Worm (Caenorhabditis elegans) whole organism, L1 larva: ENCODE measurements around the gene cth-2.
"Not testable (repeated sequence)": the region's sequence is repeated elsewhere in the genome, so short reads cannot be mapped to it uniquely, and the experiment has no call there.

Experiments used
- C04F5.9 ChIP-seq: sonication (generic microtip); optimal IDR thresholded peaks from 2 replicates; lab custom pipeline; 2016; ENCODE audit warnings: missing genetic modification characterization, missing compliant biosample characterization
- Y116A8C.19 ChIP-seq: sonication (generic microtip); optimal IDR thresholded peaks from 2 replicates; lab custom pipeline; 2016; ENCODE audit warnings: missing compliant biosample characterization, missing genetic modification characterization, borderline replicate concordance
- aha-1 ChIP-seq: fragments of 150-350 bp; optimal IDR thresholded peaks from 2 replicates; lab custom pipeline; 2014; ENCODE audit warnings: missing biosample characterization, missing genetic modification characterization
- alr-1 ChIP-seq: fragments of 200-800 bp; sonication (Bioruptor generic); optimal IDR thresholded peaks from 2 replicates; lab custom pipeline; 2018; ENCODE audit warnings: borderline replicate concordance, mild to moderate bottlenecking, missing genetic modification characterization, missing compliant biosample characterization
- aly-2 ChIP-seq: fragments of 150-350 bp; optimal IDR thresholded peaks from 2 replicates; lab custom pipeline; 2014; ENCODE audit warnings: missing biosample characterization, missing genetic modification characterization
- ama-1 ChIP-seq: fragments of 150-350 bp; optimal IDR thresholded peaks from 2 replicates; lab custom pipeline; 2014
- ceh-90 ChIP-seq: sonication (generic microtip); optimal IDR thresholded peaks from 2 replicates; lab custom pipeline; 2016; ENCODE audit warnings: missing genetic modification characterization, missing compliant biosample characterization
- ces-1 ChIP-seq: fragments of 150-350 bp; optimal IDR thresholded peaks from 2 replicates; lab custom pipeline; 2014; ENCODE audit warnings: missing biosample characterization, missing genetic modification reagents, missing genetic modification characterization
- egl-27 ChIP-seq, 2 experiments: fragments of 150-350 bp in 1 of 2; sonication (generic microtip); optimal IDR thresholded peaks; 3 replicates each; lab custom pipeline; 2017 to 2018; ENCODE audit warnings: missing biosample characterization in 2 of 2, missing genetic modification characterization in 2 of 2, missing genetic modification reagents in 2 of 2
- elt-2 ChIP-seq: sonication (generic microtip); optimal IDR thresholded peaks from 2 replicates; lab custom pipeline; 2016; ENCODE audit warnings: missing genetic modification characterization, mild to moderate bottlenecking, inconsistent platforms, missing compliant biosample characterization, missing genetic modification reagents
- elt-3 ChIP-seq, 6 experiments: fragments of 150-350 bp in 1 of 6; sonication (generic microtip); optimal IDR thresholded peaks; 2 replicates each; lab custom pipeline; 2017 to 2018; ENCODE audit warnings: missing biosample characterization in 6 of 6, missing genetic modification characterization in 6 of 6, inconsistent platforms in 1 of 6
- fos-1 ChIP-seq: fragments of 150-350 bp; optimal IDR thresholded peaks from 2 replicates; lab custom pipeline; 2014; ENCODE audit warnings: missing biosample characterization, missing genetic modification characterization
- grh-1 ChIP-seq: fragments of 200-800 bp; sonication (Bioruptor generic); IDR thresholded peaks from 2 replicates; pipeline ENCODE4 v1.3.6; 2022; ENCODE audit warnings: missing genetic modification reagents, missing genetic modification characterization, missing compliant biosample characterization
- hpl-2 ChIP-seq: fragments of 150-350 bp; optimal IDR thresholded peaks from 2 replicates; lab custom pipeline; 2014; ENCODE audit warnings: missing biosample characterization, missing genetic modification reagents, missing genetic modification characterization
- irx-1 ChIP-seq: sonication (generic microtip); optimal IDR thresholded peaks from 2 replicates; lab custom pipeline; 2016; ENCODE audit warnings: missing genetic modification characterization, missing compliant biosample characterization
- isw-1 ChIP-seq: fragments of 200-800 bp; sonication (Bioruptor generic); IDR thresholded peaks from 2 replicates; pipeline ENCODE4 v1.3.6; 2022; ENCODE audit warnings: missing genetic modification characterization, missing compliant biosample characterization
- jun-1 ChIP-seq: fragments of 150-350 bp; optimal IDR thresholded peaks from 2 replicates; lab custom pipeline; 2014; ENCODE audit warnings: missing biosample characterization, missing genetic modification reagents, missing genetic modification characterization
- lin-13 ChIP-seq: fragments of 150-350 bp; optimal IDR thresholded peaks from 2 replicates; lab custom pipeline; 2014; ENCODE audit warnings: missing biosample characterization, missing genetic modification reagents, missing genetic modification characterization
- lin-15B ChIP-seq: fragments of 150-350 bp; sonication (generic microtip); optimal IDR thresholded peaks from 3 replicates; lab custom pipeline; 2014; ENCODE audit warnings: missing biosample characterization, missing genetic modification characterization
- lin-35 ChIP-seq, 2 experiments: fragments of 150-350 bp; optimal IDR thresholded peaks; 2 replicates each; lab custom pipeline; 2014; ENCODE audit warnings: missing biosample characterization in 2 of 2, missing genetic modification characterization in 2 of 2, missing genetic modification reagents in 2 of 2
- lin-39 ChIP-seq: fragments of 150-350 bp; optimal IDR thresholded peaks from 2 replicates; lab custom pipeline; 2014; ENCODE audit warnings: missing biosample characterization, missing genetic modification reagents, missing genetic modification characterization
- lir-3 ChIP-seq: sonication (generic microtip); optimal IDR thresholded peaks from 2 replicates; lab custom pipeline; 2016; ENCODE audit warnings: mild to moderate bottlenecking, missing genetic modification characterization, moderate library complexity, missing compliant biosample characterization; ENCODE audit not compliant: poor library complexity
- nhr-11 ChIP-seq: fragments of 150-350 bp; optimal IDR thresholded peaks from 2 replicates; lab custom pipeline; 2014; ENCODE audit warnings: missing biosample characterization, missing genetic modification characterization
- nhr-12 ChIP-seq: sonication (generic microtip); optimal IDR thresholded peaks from 2 replicates; lab custom pipeline; 2017; ENCODE audit warnings: missing biosample characterization, missing genetic modification characterization
- nhr-19 ChIP-seq: fragments of 200-800 bp; sonication (Bioruptor generic); conservative IDR thresholded peaks from 2 replicates; pipeline ENCODE4 v1.3.6; 2022; ENCODE audit warnings: missing genetic modification characterization, missing compliant biosample characterization
- nhr-76 ChIP-seq: sonication (generic microtip); optimal IDR thresholded peaks from 2 replicates; lab custom pipeline; 2017; ENCODE audit warnings: missing biosample characterization, missing genetic modification characterization
- nhr-84 ChIP-seq: sonication (generic microtip); optimal IDR thresholded peaks from 2 replicates; lab custom pipeline; 2017; ENCODE audit warnings: missing biosample characterization, missing genetic modification characterization
- nhr-85 ChIP-seq: sonication (generic microtip); peaks from one replicate; lab custom pipeline; 2016; ENCODE audit warnings: missing genetic modification characterization, inconsistent platforms, missing compliant biosample characterization
- nhr-90 ChIP-seq: sonication (generic microtip); optimal IDR thresholded peaks from 2 replicates; lab custom pipeline; 2016; ENCODE audit warnings: mild to moderate bottlenecking, missing genetic modification characterization, missing compliant biosample characterization; ENCODE audit not compliant: poor library complexity
- rnt-1 ChIP-seq: sonication (generic microtip); optimal IDR thresholded peaks from 2 replicates; lab custom pipeline; 2016; ENCODE audit warnings: mild to moderate bottlenecking, missing genetic modification characterization, moderate library complexity, missing compliant biosample characterization
- skn-1 ChIP-seq: fragments of 150-350 bp; optimal IDR thresholded peaks from 2 replicates; lab custom pipeline; 2014; ENCODE audit warnings: missing biosample characterization, missing genetic modification characterization
- sox-4 ChIP-seq: sonication (generic microtip); optimal IDR thresholded peaks from 2 replicates; lab custom pipeline; 2016; ENCODE audit warnings: missing genetic modification characterization, missing compliant biosample characterization
- sptf-1 ChIP-seq: fragments of 150-350 bp; optimal IDR thresholded peaks from 2 replicates; lab custom pipeline; 2014; ENCODE audit warnings: missing biosample characterization, missing genetic modification characterization
- sup-37 ChIP-seq: fragments of 200-800 bp; sonication (Bioruptor generic); optimal IDR thresholded peaks from 2 replicates; lab custom pipeline; 2018; ENCODE audit warnings: mild to moderate bottlenecking, missing genetic modification characterization, missing compliant biosample characterization
- swsn-7 ChIP-seq: sonication (generic microtip); optimal IDR thresholded peaks from 2 replicates; lab custom pipeline; 2016; ENCODE audit warnings: missing genetic modification characterization, missing compliant biosample characterization
- tlp-1 ChIP-seq: fragments of 150-350 bp; optimal IDR thresholded peaks from 2 replicates; lab custom pipeline; 2014; ENCODE audit warnings: missing biosample characterization, missing genetic modification characterization
- unc-62 ChIP-seq: fragments of 150-350 bp; optimal IDR thresholded peaks from 2 replicates; lab custom pipeline; 2014; ENCODE audit warnings: missing biosample characterization, missing genetic modification reagents, missing genetic modification characterization
- vab-15 ChIP-seq: sonication (generic microtip); optimal IDR thresholded peaks from 2 replicates; lab custom pipeline; 2017; ENCODE audit warnings: missing genotype, mild to moderate bottlenecking, missing genetic modification characterization, missing compliant biosample characterization
- zag-1 ChIP-seq: fragments of 150-350 bp; optimal IDR thresholded peaks from 2 replicates; lab custom pipeline; 2014; ENCODE audit warnings: missing biosample characterization, missing genetic modification characterization
- ztf-11 ChIP-seq, 2 experiments: sonication (generic microtip); optimal IDR thresholded peaks; 2 replicates each; lab custom pipeline; 2016 to 2017; ENCODE audit warnings: missing genetic modification characterization in 2 of 2, missing biosample characterization in 1 of 2, missing compliant biosample characterization in 1 of 2

The cth-2 gene

DNA sequence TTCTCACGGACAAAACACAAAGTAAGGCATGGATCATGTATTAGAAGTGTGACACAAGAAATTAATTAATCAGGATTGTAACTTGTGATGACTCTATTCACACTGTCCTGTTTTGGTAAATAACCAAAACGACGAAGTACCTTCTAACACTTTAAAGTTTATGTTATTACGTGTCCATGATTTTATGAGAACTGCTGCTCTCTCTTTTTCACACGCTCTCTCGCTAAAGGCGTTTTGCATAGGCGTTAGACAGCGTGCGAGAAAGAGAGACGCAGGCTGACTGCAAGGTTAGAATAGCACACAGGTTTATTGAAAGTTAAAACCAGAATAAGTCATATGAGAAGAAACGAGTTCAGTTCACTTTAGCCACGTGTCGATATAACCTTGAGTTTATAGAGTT lies 32.3 kb upstream of the cth-2 start (continued):
- no peak for TF ChIP-seq nhr-84
- TF ChIP-seq nhr-11 (tag; lab: Kevin White, UChicago), result no peak
- peak; percentile 41 for TF ChIP-seq lir-3 (tag; lab: Kevin White, UChicago)
- no peak for TF ChIP-seq ama-1 (lab: Kevin White, UChicago)
- no peak for TF ChIP-seq aly-2 (tag; lab: Kevin White, UChicago)
- no peak for TF ChIP-seq ces-1 (GFP tag; lab: Kevin White, UChicago)
- TF ChIP-seq lin-39 (tag; lab: Kevin White, UChicago), result no peak
- peak; percentile 12; the same call in 1 of the 2 replicates for TF ChIP-seq isw-1 (GFP tag; lab: Robert Waterston, UW)
- TF ChIP-seq ztf-11 (tag; optimal IDR thresholded peaks at IDR 0.05; lab: Kevin White, UChicago), result no peak
- TF ChIP-seq lin-15B, result no peak
- TF ChIP-seq unc-62 (GFP tag; lab: Kevin White, UChicago), result no peak
- TF ChIP-seq nhr-90 (tag; lab: Kevin White, UChicago), result peak; percentile 59

DNA sequence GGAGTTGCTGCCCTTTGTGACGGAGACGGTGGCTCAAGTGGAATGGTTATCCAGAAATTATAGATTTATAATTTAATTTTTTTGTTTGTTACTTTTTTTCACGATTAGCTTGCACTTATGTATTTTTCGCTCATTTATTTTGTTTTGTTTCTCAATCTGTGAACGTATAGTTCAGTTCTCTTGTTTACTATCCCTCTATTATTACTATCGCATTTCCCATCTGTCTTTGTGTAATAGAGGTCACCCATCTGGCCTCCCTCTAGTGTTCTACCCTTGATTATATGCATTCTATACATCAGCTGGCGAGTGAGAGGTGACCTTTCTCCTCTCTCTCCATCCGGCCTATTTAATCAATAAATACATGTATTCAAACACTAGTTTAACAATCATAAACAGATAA lies 26.3 kb upstream of the cth-2 start, which contains the start of the genes T02G5.14 and T02G5.15:
T02G5.14 (plus strand) TSS at position 301 of the 400 bp plus-strand sequence.
T02G5.15 (plus strand) TSS at position 301 of the 400 bp plus-strand sequence.
- TF ChIP-seq ceh-90 (tag; lab: Kevin White, UChicago); nhr-85 (tag; lab: Kevin White, UChicago); nhr-12: not testable (repeated sequence)

DNA sequence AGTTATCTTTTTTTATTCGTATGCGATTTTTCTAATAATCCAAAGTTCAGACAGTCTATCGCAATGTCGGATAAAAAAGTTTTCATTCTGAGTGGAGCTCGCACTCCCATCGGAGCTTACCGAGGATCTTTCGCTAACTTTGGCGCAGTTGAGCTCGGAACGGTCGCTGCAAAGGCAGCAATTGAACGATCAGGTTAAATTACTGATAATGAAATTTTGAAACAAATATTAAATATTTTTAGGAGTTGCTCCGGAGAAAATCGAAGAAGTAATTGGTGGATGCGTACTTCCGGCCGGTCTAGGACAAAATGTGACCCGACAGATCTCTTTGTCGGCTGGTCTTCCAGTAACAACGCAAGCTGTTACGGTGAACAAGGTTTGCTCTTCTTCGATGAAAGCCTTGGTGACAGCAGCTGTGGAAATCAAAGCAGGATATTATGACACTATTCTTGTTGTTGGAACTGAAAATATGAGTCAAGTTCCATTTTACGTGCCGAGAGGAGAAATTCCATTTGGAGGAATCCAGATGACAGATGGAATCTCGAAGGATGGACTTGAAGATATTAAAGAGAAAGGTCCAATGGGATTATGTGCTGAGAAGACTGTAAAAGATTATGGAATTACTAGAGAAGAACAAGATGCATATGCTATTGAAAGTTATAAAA lies 17.9 kb upstream of the cth-2 start, which contains the start of gene T02G5.7:
T02G5.7 (plus strand) TSS at position 51 of the 665 bp plus-strand sequence.
- TF ChIP-seq irx-1 (tag; lab: Kevin White, UChicago), result no peak
- 0 out of 2 replicates have a peak, but pooled peaks have one; percentile 5 for TF ChIP-seq grh-1 (GFP tag; lab: Robert Waterston, UW)

DNA sequence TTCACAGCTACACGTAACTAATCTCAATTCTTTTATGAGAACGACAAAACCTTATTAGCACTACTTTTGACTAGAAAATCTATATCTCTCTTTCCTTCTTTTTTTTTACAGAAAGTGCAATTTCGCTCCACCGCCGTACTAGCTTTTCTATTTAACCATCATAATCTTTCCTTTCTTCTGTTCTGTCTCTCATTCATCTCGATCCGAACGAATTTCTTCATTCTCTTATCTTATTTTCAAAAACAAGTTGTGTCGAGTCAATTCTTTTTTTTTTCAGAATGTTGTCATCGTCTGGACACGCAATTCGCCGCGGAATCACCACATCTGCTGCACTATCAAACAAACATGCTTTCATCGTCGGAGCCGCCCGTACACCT lies 15.8 kb upstream of the cth-2 start, which contains the start of gene kat-1:
kat-1 (plus strand) TSS at position 278 of the 377 bp plus-strand sequence.
- TF ChIP-seq nhr-85 (tag; lab: Kevin White, UChicago) (no peak), lin-13 (GFP tag; lab: Kevin White, UChicago) (no peak)

DNA sequence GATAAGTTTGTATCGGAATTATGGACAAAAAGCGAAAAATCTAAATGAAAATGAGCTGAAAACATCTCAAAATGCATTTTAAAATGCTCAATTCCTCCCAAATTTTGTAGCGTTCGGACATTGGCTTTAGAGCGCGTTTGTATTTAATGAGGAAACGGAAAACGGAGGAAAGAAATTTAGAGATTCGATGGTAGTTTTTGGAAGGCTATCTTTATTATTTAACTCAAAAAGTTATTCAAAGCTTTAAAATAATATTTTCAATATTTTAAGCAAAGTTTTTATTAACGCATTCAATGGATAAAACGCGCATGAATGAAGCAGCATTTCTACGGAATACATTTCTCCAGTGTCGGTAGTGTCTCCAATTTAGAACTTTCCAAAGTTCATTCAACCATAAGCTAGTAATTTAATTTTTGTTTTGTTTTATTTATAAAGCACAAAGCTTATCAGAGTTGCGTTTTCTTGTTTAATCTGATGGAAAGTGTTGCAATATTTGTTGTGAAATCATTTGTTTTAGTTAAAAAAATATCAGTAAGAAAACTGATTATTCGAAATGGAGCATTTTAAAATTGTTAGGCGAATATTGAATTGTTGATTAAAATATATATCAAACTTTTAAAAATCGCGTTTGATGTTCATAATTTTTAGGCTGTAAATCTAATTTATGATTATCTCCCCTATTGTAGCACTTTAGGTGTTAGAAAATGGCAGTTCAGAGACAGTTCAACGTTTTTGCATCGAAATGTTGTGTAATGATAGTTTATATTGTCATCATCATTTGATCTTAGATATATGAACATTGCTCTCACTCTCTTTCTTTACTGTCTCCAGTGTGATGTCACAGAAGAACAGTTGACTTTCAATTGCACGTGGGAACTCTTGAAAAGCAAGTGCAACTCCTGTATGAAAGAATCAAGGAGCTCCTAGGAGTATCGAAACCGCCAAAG lies 15.1 kb upstream of the cth-2 start:
- TF ChIP-seq sptf-1 (tag; lab: Kevin White, UChicago), result no peak
- TF ChIP-seq rnt-1 (tag; lab: Kevin White, UChicago), result peak; percentile 68
- peak; percentile 67 for TF ChIP-seq C04F5.9 (tag; lab: Kevin White, UChicago)
- no peak for TF ChIP-seq hpl-2 (GFP tag; lab: Kevin White, UChicago)
- TF ChIP-seq fos-1 (tag; lab: Kevin White, UChicago), result peak; percentile 62
- peak; percentile 73 for TF ChIP-seq swsn-7 (tag; lab: Kevin White, UChicago)
- TF ChIP-seq isw-1 (GFP tag; lab: Robert Waterston, UW), result peak; percentile 76
- peak; percentile 54 for TF ChIP-seq lin-13 (GFP tag; lab: Kevin White, UChicago)
- no peak for TF ChIP-seq egl-27 (tag; optimal IDR thresholded peaks at IDR 0.05; lab: Kevin White, UChicago)
- peak; percentile 65 for TF ChIP-seq vab-15
- peak; percentile 70 for TF ChIP-seq lin-15B
- no peak for TF ChIP-seq aha-1 (tag; lab: Kevin White, UChicago)
- no peak for TF ChIP-seq tlp-1 (tag; lab: Kevin White, UChicago)
- peak; percentile 77 for TF ChIP-seq skn-1 (tag; lab: Kevin White, UChicago)
- no peak for TF ChIP-seq nhr-76 (tag; lab: Kevin White, UChicago)
- TF ChIP-seq lin-35 (GFP tag; optimal IDR thresholded peaks at IDR 0.05; lab: Kevin White, UChicago), result peak; percentile 72 to 78
- no peak for TF ChIP-seq alr-1 (tag; lab: Kevin White, UChicago)
- no peak for TF ChIP-seq nhr-12
- peak; percentile 23 for TF ChIP-seq nhr-11 (tag; lab: Kevin White, UChicago)
- peak; percentile 35 for TF ChIP-seq elt-2 (tag; lab: Kevin White, UChicago)
- peak; percentile 75 for TF ChIP-seq sox-4
- peak in 3 of 6 experiments; percentile 24 to 70 (median 42) for TF ChIP-seq elt-3 (tag; optimal IDR thresholded peaks at IDR 0.05; lab: Kevin White, UChicago)
- TF ChIP-seq zag-1, result no peak
- TF ChIP-seq irx-1 (tag; lab: Kevin White, UChicago), result peak; percentile 66
- no peak for TF ChIP-seq nhr-84
- TF ChIP-seq Y116A8C.19, result no peak
- TF ChIP-seq nhr-19 (GFP tag; lab: Robert Waterston, UW), result peak; percentile 56
- no peak for TF ChIP-seq sup-37 (GFP tag; lab: Kevin White, UChicago)
- no peak for TF ChIP-seq jun-1 (tag; lab: Kevin White, UChicago)
